Worm (Caenorhabditis elegans) whole organism, L2 larva: ENCODE data around the gene csn-1.

Experiments
- ama-1 ChIP-seq: fragments of 150-350 bp; optimal IDR thresholded peaks from 2 replicates; lab custom pipeline; 2018; ENCODE audit warnings: inconsistent platforms
- egl-27 ChIP-seq: sonication (generic microtip); optimal IDR thresholded peaks from 3 replicates; lab custom pipeline; 2017; ENCODE audit warnings: missing biosample characterization, missing genetic modification reagents, missing genetic modification characterization
- nhr-25 ChIP-seq: fragments of 150-350 bp; sonication (generic microtip); optimal IDR thresholded peaks from 3 replicates; lab custom pipeline; 2014; ENCODE audit warnings: missing biosample characterization, missing genetic modification characterization
- peb-1 ChIP-seq: fragments of 150-350 bp; optimal IDR thresholded peaks from 2 replicates; lab custom pipeline; 2014; ENCODE audit warnings: missing biosample characterization, missing genetic modification characterization
- skn-1 ChIP-seq: sonication (generic microtip); optimal IDR thresholded peaks from 2 replicates; lab custom pipeline; 2017; ENCODE audit warnings: missing biosample characterization, missing genetic modification characterization
- ztf-11 ChIP-seq: sonication (generic microtip); optimal IDR thresholded peaks from 2 replicates; lab custom pipeline; 2017; ENCODE audit warnings: missing biosample characterization, missing genetic modification characterization

DNA sequence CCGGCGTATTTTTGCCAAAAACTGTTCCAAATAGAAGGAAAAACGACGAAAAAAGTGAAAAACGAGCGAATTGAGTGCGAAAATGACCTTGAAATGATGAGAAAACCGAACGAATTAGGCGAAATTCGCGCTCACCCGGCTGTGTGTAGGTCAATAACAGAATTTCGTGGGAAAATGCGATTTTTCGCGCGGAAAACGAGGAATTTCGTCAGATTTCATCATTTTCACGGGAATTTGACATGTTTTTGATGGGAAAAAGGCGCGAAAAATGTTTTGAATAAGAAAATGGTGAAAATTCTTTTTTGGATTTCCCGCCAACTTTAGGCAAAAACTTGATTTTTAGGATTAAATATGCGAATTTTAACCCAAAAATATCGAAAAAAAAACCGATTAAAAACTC is 11.4 kb downstream of the csn-1 start:
- TF ChIP-seq egl-27 (tag; lab: Kevin White, UChicago) (no peak), skn-1 (tag; lab: Kevin White, UChicago) (no peak), nhr-25 (tag; lab: Kevin White, UChicago) (no peak), peb-1 (tag; lab: Kevin White, UChicago) (no peak), ama-1 (lab: Kevin White, UChicago) (no peak), ztf-11 (tag; lab: Kevin White, UChicago) (no peak)
